Fruit fly (Drosophila melanogaster): Measurements from ENCODE around the gene CG17141.

The CG17141 gene

dm6 chr3R:22753895-22754774 lies 6.7 kb upstream of the CG17141 start (continued):
- TF ChIP-seq Myb (GFP tag; optimal IDR thresholded peaks at IDR 0.05) (peak; percentile 17), zfh2 (GFP tag; optimal IDR thresholded peaks at IDR 0.05) (peak; percentile 58), CG10431 (GFP tag; optimal IDR thresholded peaks at IDR 0.05) (no peak), gcm (GFP tag; optimal IDR thresholded peaks at IDR 0.05) (peak; percentile 25), ewg (GFP tag; optimal IDR thresholded peaks at IDR 0.05) (peak; percentile 23), row (GFP tag; IDR thresholded peaks at IDR 0.05) (peak; percentile 85), al (GFP tag; IDR thresholded peaks at IDR 0.05) (peak; percentile 17; the same call in 1 of the 2 replicates), sc (optimal IDR thresholded peaks at IDR 0.05) (no peak), sc (GFP tag; optimal IDR thresholded peaks at IDR 0.05) (peak; percentile 32), CG15479 (GFP tag; optimal IDR thresholded peaks at IDR 0.05) (no peak), PHDP (tag; optimal IDR thresholded peaks at IDR 0.05) (peak; percentile 62), fd64A (GFP tag; optimal IDR thresholded peaks at IDR 0.05) (peak; percentile 46), z (GFP tag; IDR thresholded peaks at IDR 0.05) (peak; percentile 87), onecut (GFP tag; IDR thresholded peaks at IDR 0.05) (no peak; the same call in 1 of the 2 replicates), CG15696 (tag; optimal IDR thresholded peaks at IDR 0.05) (no peak), da (GFP tag; optimal IDR thresholded peaks at IDR 0.05) (no peak), Sry-β (GFP tag; optimal IDR thresholded peaks at IDR 0.05) (no peak), Mes4 (GFP tag; optimal IDR thresholded peaks at IDR 0.05) (peak; percentile 13), unpg (GFP tag; optimal IDR thresholded peaks at IDR 0.05) (peak; percentile 52), CG3847 (GFP tag; IDR thresholded peaks at IDR 0.05) (peak; percentile 41; the same call in 1 of the 2 replicates), pum (GFP tag; optimal IDR thresholded peaks at IDR 0.05) (peak; percentile 41), CG14014 (GFP tag; IDR thresholded peaks at IDR 0.05) (peak; percentile 50; the same call in 1 of the 2 replicates), CG6689 (GFP tag; IDR thresholded peaks at IDR 0.05) (0 out of 2 replicates have a peak, but pooled peaks have one; percentile 4), tgo (GFP tag; IDR thresholded peaks at IDR 0.05) (peak; percentile 43; the same call in 2 of the 3 replicates), pfk (GFP tag; optimal IDR thresholded peaks at IDR 0.05) (no peak), slou (GFP tag; optimal IDR thresholded peaks at IDR 0.05) (peak; percentile 5), CG13424 (tag; optimal IDR thresholded peaks at IDR 0.05) (peak; percentile 79), CG8944 (GFP tag; optimal IDR thresholded peaks at IDR 0.05) (peak; percentile 58), MBD-R2 (GFP tag; IDR thresholded peaks at IDR 0.05) (peak; percentile 23; the same call in 1 of the 2 replicates), CG13775 (GFP tag; optimal IDR thresholded peaks at IDR 0.05) (peak; percentile 63), luna (GFP tag; optimal IDR thresholded peaks at IDR 0.05) (no peak), lilli (GFP tag; optimal IDR thresholded peaks at IDR 0.05) (peak; percentile 58), tna (GFP tag; IDR thresholded peaks at IDR 0.05; ENCODE audit: partially characterized antibody) (peak; percentile 56; the same call in 1 of the 2 replicates), exex (tag; optimal IDR thresholded peaks at IDR 0.05) (no peak), sens (GFP tag) (peak; percentile 92), CG4404 (GFP tag; IDR thresholded peaks at IDR 0.05) (no peak), CG13123 (GFP tag; optimal IDR thresholded peaks at IDR 0.05) (peak; percentile 42), caup (GFP tag; optimal IDR thresholded peaks at IDR 0.05; ENCODE audit: severe bottlenecking) (peak; percentile 9), CG7786 (GFP tag; optimal IDR thresholded peaks at IDR 0.05) (peak; percentile 37), Dek (tag; optimal IDR thresholded peaks at IDR 0.05) (peak; percentile 58), CG15601 (tag; optimal IDR thresholded peaks at IDR 0.05) (peak; percentile 15), CG4328 (GFP tag; optimal IDR thresholded peaks at IDR 0.05) (peak; percentile 58), CG9215 (GFP tag; IDR thresholded peaks at IDR 0.05) (peak; percentile 42; the same call in 1 of the 2 replicates), CG16779 (GFP tag; IDR thresholded peaks at IDR 0.05) (peak; percentile 54; the same call in 1 of the 2 replicates), ken (GFP tag; IDR thresholded peaks at IDR 0.05) (peak; percentile 70; the same call in 2 of the 3 replicates), CG10321 (GFP tag; IDR thresholded peaks at IDR 0.05) (no peak), Ada2b (GFP tag; IDR thresholded peaks at IDR 0.05) (peak; percentile 57), D19B (GFP tag; optimal IDR thresholded peaks at IDR 0.05) (peak; percentile 59), Lim3 (GFP tag; IDR thresholded peaks at IDR 0.05) (no peak)
